Fruit fly (Drosophila melanogaster): ENCODE data around the gene CG15824.

dm6 chr2L:852647-853111 lies 32.3 kb downstream of the CG15824 start, which contains the start of the genes CG4291 and kraken:
- TF ChIP-seq Abd-B (GFP tag; optimal IDR thresholded peaks at IDR 0.05): no peak
- no peak for TF ChIP-seq CG8478 (optimal IDR thresholded peaks at IDR 0.05)
- TF ChIP-seq CG5180 (GFP tag; optimal IDR thresholded peaks at IDR 0.05): no peak
- peak; percentile 52 for TF ChIP-seq CG4424 (GFP tag; optimal IDR thresholded peaks at IDR 0.05)
- TF ChIP-seq ranshi (GFP tag; IDR thresholded peaks at IDR 0.05): peak; percentile 33; the same call in 1 of the 2 replicates
